Fruit fly (Drosophila melanogaster) whole organism: ENCODE results near the gene CG7130.

ENCODE experiments used
- CG8478 ChIP-seq: fragments of >200 bp; optimal IDR thresholded peaks from 2 replicates; lab custom pipeline; 2018; ENCODE audit warnings: inconsistent platforms
- Dll ChIP-seq: fragments of >200 bp; optimal IDR thresholded peaks from 2 replicates; lab custom pipeline; 2017
- EcR ChIP-seq, 2 experiments: fragments of >200 bp; optimal IDR thresholded peaks; 2 replicates each; lab custom pipeline; 2017; ENCODE audit warnings: missing biosample characterization in 2 of 2, missing genetic modification characterization in 2 of 2, missing genetic modification reagents in 2 of 2
- pan ChIP-seq: fragments of >200 bp; optimal IDR thresholded peaks from 2 replicates; lab custom pipeline; 2017
- psq ChIP-seq: fragments of >200 bp; optimal IDR thresholded peaks from 2 replicates; lab custom pipeline; 2017
- usp ChIP-seq: fragments of >200 bp; optimal IDR thresholded peaks from 2 replicates; lab custom pipeline; 2017; ENCODE audit warnings: missing biosample characterization, missing genetic modification characterization, mixed read lengths

- TF ChIP-seq psq (lab: Kevin White, UChicago) (no peak), usp (GFP tag; lab: Kevin White, UChicago) (no peak), CG8478 (no peak), Dll (lab: Kevin White, UChicago) (no peak), pan (lab: Kevin White, UChicago) (no peak), EcR (GFP tag; optimal IDR thresholded peaks at IDR 0.05; lab: Kevin White, UChicago) (no peak)
Measured at dm6 chr3L:22072824-22073223, 2.7 kb downstream of the CG7130 start.
